Fruit fly (Drosophila melanogaster) whole organism, embryonic: ENCODE data around the gene CG34135.

Source experiments
- Awh ChIP-seq: fragments of 200-800 bp; sonication (Bioruptor generic); IDR thresholded peaks from 2 replicates; pipeline ENCODE4, ENCODE4 v1.3.6; 2022; ENCODE audit warnings: missing biosample characterization, missing genetic modification characterization
- Bdp1 ChIP-seq: fragments of 200-800 bp; sonication (Bioruptor generic); optimal IDR thresholded peaks from 3 replicates; lab custom pipeline; 2016; ENCODE audit warnings: missing biosample characterization, missing genetic modification characterization
- CG10543 ChIP-seq: fragments of 200-800 bp; sonication (Bioruptor generic); optimal IDR thresholded peaks from 3 replicates; lab custom pipeline; 2017; ENCODE audit warnings: missing biosample characterization, mild to moderate bottlenecking, missing genetic modification characterization, moderate library complexity
- CG14014 ChIP-seq: fragments of 200-800 bp; sonication (Bioruptor generic); IDR thresholded peaks from 2 replicates; pipeline ENCODE4 v1.3.6; 2022; ENCODE audit warnings: missing biosample characterization, missing genetic modification characterization
- CG14860 ChIP-seq: fragments of 200-800 bp; sonication (Bioruptor generic); IDR thresholded peaks from 3 replicates; pipeline ENCODE4 v1.3.6; 2022; ENCODE audit warnings: missing biosample characterization, missing genetic modification characterization; ENCODE audit not compliant: partially characterized antibody
- CG15011 ChIP-seq: fragments of 200-800 bp; sonication (Bioruptor generic); optimal IDR thresholded peaks from 3 replicates; lab custom pipeline; 2018; ENCODE audit warnings: missing biosample characterization, mild to moderate bottlenecking, missing genetic modification characterization
- CG17802 ChIP-seq: fragments of 200-800 bp; sonication (Bioruptor generic); optimal IDR thresholded peaks from 2 replicates; lab custom pipeline; 2018; ENCODE audit warnings: missing biosample characterization, mild to moderate bottlenecking, missing genetic modification characterization, moderate library complexity
- CG1792 ChIP-seq: fragments of 200-800 bp; sonication (Bioruptor generic); optimal IDR thresholded peaks from 2 replicates; lab custom pipeline; 2016; ENCODE audit warnings: missing biosample characterization, missing genetic modification characterization
- CG3163 ChIP-seq: fragments of 200-800 bp; sonication (Bioruptor generic); optimal IDR thresholded peaks from 3 replicates; lab custom pipeline; 2016; ENCODE audit warnings: missing biosample characterization, missing genetic modification characterization
- CG32532 ChIP-seq: fragments of 200-800 bp; sonication (Bioruptor generic); IDR thresholded peaks from 2 replicates; pipeline ENCODE4 v1.3.6; 2022; ENCODE audit warnings: missing biosample characterization, missing genetic modification characterization
- CG42726 ChIP-seq: fragments of 200-800 bp; sonication (Bioruptor generic); IDR thresholded peaks from 2 replicates; pipeline ENCODE4 v1.3.6; 2022; ENCODE audit warnings: missing biosample characterization, missing genetic modification characterization; ENCODE audit not compliant: partially characterized antibody
- CG4820 ChIP-seq: fragments of 200-800 bp; sonication (Bioruptor generic); optimal IDR thresholded peaks from 3 replicates; lab custom pipeline; 2016; ENCODE audit warnings: missing biosample characterization, missing genetic modification characterization
- CG5953 ChIP-seq: fragments of 200-800 bp; sonication (Bioruptor generic); IDR thresholded peaks from 2 replicates; pipeline ENCODE4 v1.3.6; 2022; ENCODE audit warnings: missing biosample characterization, missing genetic modification characterization
- CG6272 ChIP-seq: fragments of 200-800 bp; sonication (Bioruptor generic); IDR thresholded peaks from 2 replicates; pipeline ENCODE4 v1.3.6; 2022; ENCODE audit warnings: missing biosample characterization, missing genetic modification characterization
- CG6689 ChIP-seq: fragments of 200-800 bp; sonication (Bioruptor generic); IDR thresholded peaks from 2 replicates; pipeline ENCODE4 v1.3.6; 2022; ENCODE audit warnings: missing biosample characterization, missing genetic modification characterization
- CG8388 ChIP-seq: fragments of 200-800 bp; sonication (Bioruptor generic); optimal IDR thresholded peaks from 2 replicates; lab custom pipeline; 2019; ENCODE audit warnings: missing biosample characterization, mild to moderate bottlenecking, missing genetic modification characterization, moderate library complexity
- CG9215 ChIP-seq: fragments of 200-800 bp; sonication (Bioruptor generic); IDR thresholded peaks from 2 replicates; pipeline ENCODE4 v1.3.6; 2022; ENCODE audit warnings: missing biosample characterization, missing genetic modification characterization
- CG9437 ChIP-seq: fragments of 200-800 bp; sonication (Bioruptor generic); optimal IDR thresholded peaks from 2 replicates; lab custom pipeline; 2018; ENCODE audit warnings: missing biosample characterization, mild to moderate bottlenecking, missing genetic modification characterization
- CTCF ChIP-seq: fragments of 200-800 bp; sonication (Bioruptor generic); optimal IDR thresholded peaks from 2 replicates; lab custom pipeline; 2017; ENCODE audit warnings: missing biosample characterization, mild to moderate bottlenecking, missing genetic modification characterization, moderate library complexity
- ERR ChIP-seq: fragments of 200-800 bp; sonication (Bioruptor generic); optimal IDR thresholded peaks from 2 replicates; lab custom pipeline; 2016; ENCODE audit warnings: missing biosample characterization, missing genetic modification characterization
- Ets65A ChIP-seq: fragments of 200-800 bp; sonication (Bioruptor generic); peaks from one replicate; lab custom pipeline; 2016; ENCODE audit warnings: missing biosample characterization, missing genetic modification characterization
- Ets97D ChIP-seq: fragments of 200-800 bp; sonication (Bioruptor generic); optimal IDR thresholded peaks from 3 replicates; lab custom pipeline; 2016; ENCODE audit warnings: missing biosample characterization, missing genetic modification characterization
- HLH3B ChIP-seq: fragments of 200-800 bp; sonication (Bioruptor generic); IDR thresholded peaks from 2 replicates; pipeline ENCODE4 v1.3.6; 2022; ENCODE audit warnings: missing biosample characterization, missing genetic modification characterization
- Lpt ChIP-seq: fragments of >200 bp; optimal IDR thresholded peaks from 2 replicates; lab custom pipeline; 2018; ENCODE audit warnings: missing biosample characterization, missing genetic modification characterization
- Oaz ChIP-seq: fragments of 200-800 bp; sonication (Bioruptor generic); IDR thresholded peaks from 2 replicates; pipeline ENCODE4 v1.3.6; 2022; ENCODE audit warnings: missing biosample characterization, missing genetic modification characterization
- Oli ChIP-seq: fragments of 200-800 bp; sonication (Bioruptor generic); optimal IDR thresholded peaks from 2 replicates; lab custom pipeline; 2018; ENCODE audit warnings: missing biosample characterization, mild to moderate bottlenecking, missing genetic modification characterization, moderate library complexity
- Opbp ChIP-seq: fragments of 200-800 bp; sonication (Bioruptor generic); IDR thresholded peaks from 3 replicates; pipeline ENCODE4 v1.3.6; 2022; ENCODE audit warnings: missing biosample characterization, missing genetic modification characterization; ENCODE audit not compliant: partially characterized antibody
- Sry-β ChIP-seq: fragments of 200-800 bp; sonication (Bioruptor generic); optimal IDR thresholded peaks from 2 replicates; lab custom pipeline; 2018; ENCODE audit warnings: missing biosample characterization, mild to moderate bottlenecking, missing genetic modification characterization, moderate library complexity
- Xrp1 ChIP-seq: fragments of 200-800 bp; sonication (Bioruptor generic); IDR thresholded peaks from 2 replicates; pipeline ENCODE4 v1.3.6; 2022; ENCODE audit warnings: missing biosample characterization, missing genetic modification characterization
- ac ChIP-seq: fragments of 200-800 bp; sonication (Bioruptor generic); optimal IDR thresholded peaks from 3 replicates; lab custom pipeline; 2017; ENCODE audit warnings: missing biosample characterization, mild to moderate bottlenecking, missing genetic modification characterization
- al ChIP-seq: fragments of 200-800 bp; sonication (Bioruptor generic); IDR thresholded peaks from 2 replicates; pipeline ENCODE4 v1.3.6; 2022; ENCODE audit warnings: missing biosample characterization, missing genetic modification characterization
- amos ChIP-seq: fragments of 200-800 bp; sonication (Bioruptor generic); IDR thresholded peaks from 2 replicates; pipeline ENCODE4 v1.3.6; 2022; ENCODE audit warnings: missing biosample characterization, missing genetic modification characterization; ENCODE audit not compliant: partially characterized antibody
- croc ChIP-seq: fragments of 200-800 bp; sonication (Bioruptor generic); conservative IDR thresholded peaks from 3 replicates; pipeline ENCODE4 v1.3.6; 2022; ENCODE audit warnings: missing biosample characterization, missing genetic modification characterization
- dm ChIP-seq: fragments of 200-800 bp; sonication (Bioruptor generic); optimal IDR thresholded peaks from 3 replicates; lab custom pipeline; 2016; ENCODE audit warnings: missing biosample characterization, missing genetic modification characterization
- en ChIP-seq: fragments of 200-800 bp; sonication (Bioruptor generic); optimal IDR thresholded peaks from 2 replicates; lab custom pipeline; 2016; ENCODE audit warnings: missing biosample characterization, missing genetic modification characterization
- fd96Cb ChIP-seq: fragments of 200-800 bp; sonication (Bioruptor generic); optimal IDR thresholded peaks from 2 replicates; lab custom pipeline; 2018; ENCODE audit warnings: missing biosample characterization, mild to moderate bottlenecking, missing genetic modification characterization, moderate library complexity
- gcm ChIP-seq: fragments of 200-800 bp; sonication (Bioruptor generic); optimal IDR thresholded peaks from 2 replicates; lab custom pipeline; 2019; ENCODE audit warnings: missing biosample characterization, mild to moderate bottlenecking, missing genetic modification characterization, moderate library complexity
- gt ChIP-seq: fragments of 200-800 bp; sonication (Bioruptor generic); IDR thresholded peaks from 2 replicates; pipeline ENCODE4 v1.3.6; 2022; ENCODE audit warnings: missing biosample characterization, missing genetic modification characterization
- hbn ChIP-seq: fragments of 200-800 bp; sonication (Bioruptor generic); IDR thresholded peaks from 2 replicates; pipeline ENCODE4 v1.3.6; 2022; ENCODE audit warnings: missing biosample characterization, missing genetic modification characterization; ENCODE audit not compliant: partially characterized antibody
- lola ChIP-seq, 3 experiments: fragments of >200 bp in 2 of 3; fragments of 200-800 bp in 1 of 3; sonication (Bioruptor generic) in 1 of 3; optimal IDR thresholded peaks; 2 replicates each; lab custom pipeline; 2017 to 2019; ENCODE audit warnings: missing biosample characterization in 3 of 3, missing genetic modification characterization in 3 of 3, mild to moderate bottlenecking in 1 of 3, moderate library complexity in 1 of 3
- p53 ChIP-seq: fragments of 200-800 bp; sonication (Bioruptor generic); optimal IDR thresholded peaks from 2 replicates; lab custom pipeline; 2016; ENCODE audit warnings: missing biosample characterization, missing genetic modification characterization
- peb ChIP-seq: fragments of 200-800 bp; sonication (Bioruptor generic); IDR thresholded peaks from 2 replicates; pipeline ENCODE4 v1.3.6; 2022; ENCODE audit warnings: missing biosample characterization, missing genetic modification characterization
- prd ChIP-seq, 3 experiments: fragments of >200 bp in 2 of 3; fragments of 200-800 bp in 1 of 3; sonication (Bioruptor generic) in 1 of 3; optimal IDR thresholded peaks in 2 of 3; IDR thresholded peaks in 1 of 3; 2 replicates in 2 of 3; 3 replicates in 1 of 3; pipeline versions ENCODE4 v1.3.6 to Lab custom; 2017 to 2022; ENCODE audit warnings: missing biosample characterization in 1 of 3, missing genetic modification characterization in 1 of 3
- pros ChIP-seq: fragments of 200-800 bp; sonication (Bioruptor generic); optimal IDR thresholded peaks from 3 replicates; lab custom pipeline; 2019; ENCODE audit warnings: missing biosample characterization, mild to moderate bottlenecking, missing genetic modification characterization, moderate library complexity
- psq ChIP-seq: fragments of 200-800 bp; sonication (Bioruptor generic); optimal IDR thresholded peaks from 2 replicates; lab custom pipeline; 2017; ENCODE audit warnings: missing biosample characterization, missing genetic modification characterization
- pum ChIP-seq: fragments of 200-800 bp; sonication (Bioruptor generic); optimal IDR thresholded peaks from 2 replicates; lab custom pipeline; 2016; ENCODE audit warnings: missing biosample characterization, missing genetic modification characterization
- row ChIP-seq: fragments of 200-800 bp; sonication (Bioruptor generic); IDR thresholded peaks from 3 replicates; pipeline ENCODE4 v1.3.6; 2022; ENCODE audit warnings: missing biosample characterization, missing genetic modification characterization
- scrt ChIP-seq: fragments of 200-800 bp; sonication (Bioruptor generic); optimal IDR thresholded peaks from 2 replicates; lab custom pipeline; 2018; ENCODE audit warnings: missing biosample characterization, mild to moderate bottlenecking, missing genetic modification characterization, moderate library complexity
- tna ChIP-seq: fragments of 200-800 bp; sonication (Bioruptor generic); IDR thresholded peaks from 2 replicates; pipeline ENCODE4 v1.3.6; 2022; ENCODE audit warnings: missing biosample characterization, missing genetic modification characterization; ENCODE audit not compliant: partially characterized antibody
- unc-4 ChIP-seq: fragments of 200-800 bp; sonication (Bioruptor generic); IDR thresholded peaks from 2 replicates; pipeline ENCODE4 v1.3.6; 2022; ENCODE audit warnings: missing biosample characterization, missing genetic modification characterization; ENCODE audit not compliant: partially characterized antibody
- wdn ChIP-seq: fragments of 200-800 bp; sonication (Bioruptor generic); IDR thresholded peaks from 2 replicates; pipeline ENCODE4 v1.3.6; 2022; ENCODE audit warnings: missing biosample characterization, missing genetic modification characterization

Gene CG34135

DNA sequence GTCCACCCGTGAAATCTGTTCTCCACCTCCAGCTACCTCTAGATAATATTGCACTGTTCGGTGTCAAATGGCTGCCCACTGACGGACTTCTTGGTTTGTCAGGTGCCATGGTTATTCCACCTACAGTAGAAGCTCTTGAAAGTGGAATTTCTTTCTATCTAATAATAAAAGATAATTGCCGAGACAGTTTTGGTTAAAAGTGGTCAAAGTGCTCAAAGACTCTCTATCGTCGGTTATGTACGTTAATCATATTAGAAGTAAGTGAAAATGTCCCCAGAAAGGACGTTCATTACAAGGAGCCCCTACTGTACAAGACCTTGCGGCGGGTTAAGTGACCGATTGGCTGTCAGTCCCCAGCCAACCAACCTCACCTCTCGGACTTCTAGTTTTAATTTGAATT is 23.8 kb downstream of the CG34135 start (continued):
- TF ChIP-seq amos = no peak
- no peak for TF ChIP-seq CG5953 (GFP tag; lab: Robert Waterston, UW)
- TF ChIP-seq ac (GFP tag; lab: Kevin White, UChicago) = no peak
- no peak for TF ChIP-seq Opbp (GFP tag; lab: Robert Waterston, UW)
- TF ChIP-seq unc-4 (GFP tag; lab: Robert Waterston, UW) = no peak
- no peak for TF ChIP-seq fd96Cb (tag; lab: Kevin White, UChicago)
- no peak for TF ChIP-seq CTCF (GFP tag; lab: Kevin White, UChicago)
- TF ChIP-seq Awh = 0 out of 2 replicates have a peak, but pooled peaks have one; percentile 62
- TF ChIP-seq CG14860 (GFP tag; lab: Robert Waterston, UW) = no peak
- TF ChIP-seq CG9437 (GFP tag; lab: Kevin White, UChicago) = peak; percentile 10
- TF ChIP-seq en = no peak
- TF ChIP-seq CG4820 = peak; percentile 45
- TF ChIP-seq pros (GFP tag; lab: Kevin White, UChicago) = no peak
- no peak for TF ChIP-seq psq
- peak; percentile 31 for TF ChIP-seq pum (GFP tag; lab: Kevin White, UChicago)
- peak; percentile 9 for TF ChIP-seq CG10543 (GFP tag; lab: Kevin White, UChicago)
- TF ChIP-seq Sry-β (GFP tag; lab: Kevin White, UChicago) = no peak
- no peak for TF ChIP-seq gt (GFP tag; lab: Robert Waterston, UW)
- peak; percentile 57; the same call in 1 of the 2 replicates for TF ChIP-seq HLH3B (GFP tag; lab: Robert Waterston, UW)
- no peak for TF ChIP-seq CG17802
- TF ChIP-seq scrt (GFP tag; lab: Kevin White, UChicago) = no peak
- TF ChIP-seq CG14014 (GFP tag; lab: Robert Waterston, UW) = no peak; the same call in 1 of the 2 replicates
- peak; percentile 23; the same call in 1 of the 2 replicates for TF ChIP-seq CG9215 (GFP tag; lab: Robert Waterston, UW)
- no peak for TF ChIP-seq tna (GFP tag; lab: Robert Waterston, UW)
- no peak for TF ChIP-seq prd (optimal IDR thresholded peaks at IDR 0.05; lab: Kevin White, UChicago)
- TF ChIP-seq prd (GFP tag; IDR thresholded peaks at IDR 0.05; lab: Robert Waterston, UW) = peak; percentile 68
- TF ChIP-seq Bdp1 (GFP tag; lab: Kevin White, UChicago) = no peak
- peak; percentile 62 for TF ChIP-seq Oli (tag; lab: Kevin White, UChicago)
- no peak for TF ChIP-seq p53 (GFP tag; lab: Kevin White, UChicago)
- TF ChIP-seq CG3163 (GFP tag; lab: Kevin White, UChicago) = no peak
- no peak for TF ChIP-seq CG15011
- TF ChIP-seq gcm (GFP tag; lab: Kevin White, UChicago) = peak; percentile 33
- TF ChIP-seq peb (GFP tag; lab: Robert Waterston, UW) = peak; percentile 10; the same call in 1 of the 2 replicates
- no peak for TF ChIP-seq croc (GFP tag; lab: Robert Waterston, UW)
- no peak for TF ChIP-seq Oaz (GFP tag; lab: Robert Waterston, UW)
- peak; percentile 85 for TF ChIP-seq row (GFP tag; lab: Robert Waterston, UW)
- TF ChIP-seq wdn (GFP tag; lab: Robert Waterston, UW) = 0 out of 2 replicates have a peak, but pooled peaks have one; percentile 20
- TF ChIP-seq ERR = no peak
- no peak for TF ChIP-seq Ets65A (GFP tag; lab: Kevin White, UChicago)
- no peak for TF ChIP-seq CG42726 (GFP tag; lab: Robert Waterston, UW)
- TF ChIP-seq dm (GFP tag; lab: Kevin White, UChicago) = no peak
- peak; percentile 62; the same call in 1 of the 2 replicates for TF ChIP-seq CG32532 (GFP tag; lab: Robert Waterston, UW)
- TF ChIP-seq CG6689 (GFP tag; lab: Robert Waterston, UW) = peak; percentile 61
- TF ChIP-seq CG1792 (GFP tag; lab: Kevin White, UChicago) = no peak
- peak; percentile 44 for TF ChIP-seq Xrp1 (GFP tag; lab: Robert Waterston, UW)
- TF ChIP-seq CG8388 (GFP tag; lab: Kevin White, UChicago) = peak; percentile 20
- TF ChIP-seq Lpt (GFP tag; lab: Kevin White, UChicago) = no peak
- no peak for TF ChIP-seq hbn (GFP tag; lab: Robert Waterston, UW)
- TF ChIP-seq lola (GFP tag; optimal IDR thresholded peaks at IDR 0.05; lab: Kevin White, UChicago) = no peak
- no peak for TF ChIP-seq al
- TF ChIP-seq Ets97D (GFP tag; lab: Kevin White, UChicago) = no peak
- TF ChIP-seq CG6272 (GFP tag; lab: Robert Waterston, UW) = no peak
